Worm (Caenorhabditis elegans): Measurements from ENCODE around the gene srj-13.

The srj-13 gene

ce11 chrV:7451421-7451820 is 49.0 kb downstream of the srj-13 start, which contains the start of gene try-11:
TSS of gene try-11 (plus strand) at chrV:7451721.
- TF ChIP-seq ceh-82 (tag; optimal IDR thresholded peaks at IDR 0.05) (no peak), mml-1 (tag; optimal IDR thresholded peaks at IDR 0.05) (no peak), fos-1 (tag; optimal IDR thresholded peaks at IDR 0.05) (no peak), ZK546.5 (tag; optimal IDR thresholded peaks at IDR 0.05) (no peak), unc-62 (GFP tag; optimal IDR thresholded peaks at IDR 0.05) (no peak), fkh-2 (tag; optimal IDR thresholded peaks at IDR 0.05) (no peak), ztf-4 (tag; optimal IDR thresholded peaks at IDR 0.05) (no peak), nhr-67 (tag; optimal IDR thresholded peaks at IDR 0.05) (no peak), lsy-12 (tag; optimal IDR thresholded peaks at IDR 0.05) (no peak), ceh-28 (tag; optimal IDR thresholded peaks at IDR 0.05) (no peak), skn-1 (tag; optimal IDR thresholded peaks at IDR 0.05) (no peak), lin-39 (tag; optimal IDR thresholded peaks at IDR 0.05) (no peak), unc-39 (tag; optimal IDR thresholded peaks at IDR 0.05) (no peak), nhr-237 (tag; optimal IDR thresholded peaks at IDR 0.05) (no peak), daf-12 (tag; optimal IDR thresholded peaks at IDR 0.05) (no peak), elt-2 (tag; optimal IDR thresholded peaks at IDR 0.05) (no peak), hmg-11 (tag; optimal IDR thresholded peaks at IDR 0.05) (no peak)

Data from whole organism, L3 larva.